Fruit fly (Drosophila melanogaster): ENCODE data around the gene fz2.

Gene fz2

dm6 chr3L:19171321-19172191 is 63.6 kb downstream of the fz2 start (continued):
- TF ChIP-seq sqz (GFP tag; optimal IDR thresholded peaks at IDR 0.05) (peak; percentile 38), CG11504 (tag; optimal IDR thresholded peaks at IDR 0.05) (no peak), CG6791 (GFP tag; IDR thresholded peaks at IDR 0.05; ENCODE audit: partially characterized antibody) (peak; percentile 65; the same call in 2 of the 3 replicates), CG18599 (GFP tag; optimal IDR thresholded peaks at IDR 0.05) (no peak), zfh1 (GFP tag; IDR thresholded peaks at IDR 0.05) (0 out of 3 replicates have a peak, but pooled peaks have one; percentile 34), ash1 (GFP tag; optimal IDR thresholded peaks at IDR 0.05) (no peak), caup (GFP tag; optimal IDR thresholded peaks at IDR 0.05; ENCODE audit: severe bottlenecking) (peak; percentile 49), MESR4 (GFP tag; optimal IDR thresholded peaks at IDR 0.05) (no peak), Side (GFP tag; optimal IDR thresholded peaks at IDR 0.05) (no peak), CG6254 (GFP tag; optimal IDR thresholded peaks at IDR 0.05) (peak; percentile 96), lbe (GFP tag; optimal IDR thresholded peaks at IDR 0.05) (peak; percentile 39), pros (GFP tag; optimal IDR thresholded peaks at IDR 0.05) (peak; percentile 98), ara (GFP tag; IDR thresholded peaks at IDR 0.05) (peak; percentile 30; the same call in 1 of the 2 replicates), Fer1 (GFP tag; optimal IDR thresholded peaks at IDR 0.05) (peak; percentile 11), CG4854 (GFP tag; optimal IDR thresholded peaks at IDR 0.05) (no peak), CG32772 (GFP tag; IDR thresholded peaks at IDR 0.05) (0 out of 2 replicates have a peak, but pooled peaks have one; percentile 6), chm (GFP tag; IDR thresholded peaks at IDR 0.05) (peak; percentile 5; the same call in 1 of the 2 replicates), Trl (optimal IDR thresholded peaks at IDR 0.05) (peak; percentile 96 to 97), Trl (GFP tag; optimal IDR thresholded peaks at IDR 0.05) (no peak), lilli (GFP tag; optimal IDR thresholded peaks at IDR 0.05) (no peak), CG8290 (GFP tag; optimal IDR thresholded peaks at IDR 0.05) (peak; percentile 71), CG8290 (tag; optimal IDR thresholded peaks at IDR 0.05) (peak in 1 of 2 experiments; percentile 46), zen (tag; optimal IDR thresholded peaks at IDR 0.05) (peak; percentile 44), Pdp1 (GFP tag; optimal IDR thresholded peaks at IDR 0.05) (peak in 1 of 2 experiments; percentile 57), CG10366 (GFP tag; IDR thresholded peaks at IDR 0.05) (peak; percentile 66), Blimp-1 (GFP tag; optimal IDR thresholded peaks at IDR 0.05) (peak; percentile 4), unc-4 (GFP tag; IDR thresholded peaks at IDR 0.05; ENCODE audit: partially characterized antibody) (peak; percentile 53), ewg (GFP tag; optimal IDR thresholded peaks at IDR 0.05) (no peak), CG18011 (GFP tag; optimal IDR thresholded peaks at IDR 0.05) (no peak), Awh (GFP tag; IDR thresholded peaks at IDR 0.05) (0 out of 2 replicates have a peak, but pooled peaks have one; percentile 24), Dll (GFP tag; IDR thresholded peaks at IDR 0.05; ENCODE audit: partially characterized antibody) (peak; percentile 56; the same call in 3 of the 4 replicates), row (GFP tag; IDR thresholded peaks at IDR 0.05) (no peak), CG1832 (GFP tag; optimal IDR thresholded peaks at IDR 0.05) (peak; percentile 75), Usf (GFP tag; optimal IDR thresholded peaks at IDR 0.05) (no peak), mirr (GFP tag; optimal IDR thresholded peaks at IDR 0.05) (peak; percentile 77), CG13894 (tag; optimal IDR thresholded peaks at IDR 0.05) (peak; percentile 33), lov (optimal IDR thresholded peaks at IDR 0.05) (no peak), lov (GFP tag; IDR thresholded peaks at IDR 0.05) (0 out of 3 replicates have a peak, but pooled peaks have one; percentile 46), CG17186 (GFP tag; optimal IDR thresholded peaks at IDR 0.05) (no peak), tap (tag; optimal IDR thresholded peaks at IDR 0.05) (peak; percentile 8), CG15479 (GFP tag; optimal IDR thresholded peaks at IDR 0.05) (peak; percentile 23), zf30C (GFP tag; optimal IDR thresholded peaks at IDR 0.05) (peak; percentile 71), dpn (GFP tag; optimal IDR thresholded peaks at IDR 0.05) (no peak), twi (tag; optimal IDR thresholded peaks at IDR 0.05) (peak; percentile 56), yki (optimal IDR thresholded peaks at IDR 0.05) (peak; percentile 69), az2 (GFP tag; optimal IDR thresholded peaks at IDR 0.05) (no peak), HLHmδ (GFP tag; optimal IDR thresholded peaks at IDR 0.05) (peak; percentile 26), hbn (GFP tag; IDR thresholded peaks at IDR 0.05; ENCODE audit: partially characterized antibody) (peak; percentile 49)
